Worm (Caenorhabditis elegans) whole organism, late embryonic: ENCODE data around the gene nbs-1.

ENCODE experiments used
- T23F11.4 ChIP-seq: fragments of 200-800 bp; sonication (Bioruptor generic); optimal IDR thresholded peaks from 2 replicates; lab custom pipeline; 2018; ENCODE audit warnings: mild to moderate bottlenecking, missing genetic modification characterization, missing compliant biosample characterization
- ama-1 ChIP-seq: fragments of 150-350 bp; optimal IDR thresholded peaks from 2 replicates; lab custom pipeline; 2014
- ceh-19 ChIP-seq: fragments of 200-800 bp; sonication (Bioruptor generic); optimal IDR thresholded peaks from 2 replicates; lab custom pipeline; 2018; ENCODE audit warnings: mild to moderate bottlenecking, missing genetic modification characterization, missing compliant biosample characterization
- ceh-34 ChIP-seq: sonication (generic microtip); optimal IDR thresholded peaks from 2 replicates; lab custom pipeline; 2016; ENCODE audit warnings: mild to moderate bottlenecking, missing genetic modification characterization, missing compliant biosample characterization
- dmd-4 ChIP-seq: sonication (generic microtip); optimal IDR thresholded peaks from 2 replicates; lab custom pipeline; 2016; ENCODE audit warnings: borderline replicate concordance, missing genetic modification characterization, missing compliant biosample characterization
- elt-2 ChIP-seq: sonication (generic microtip); optimal IDR thresholded peaks from 2 replicates; lab custom pipeline; 2016; ENCODE audit warnings: missing genetic modification reagents, missing genetic modification characterization, missing compliant biosample characterization
- fkh-6 ChIP-seq: sonication (generic microtip); optimal IDR thresholded peaks from 2 replicates; lab custom pipeline; 2016; ENCODE audit warnings: missing genetic modification characterization, missing compliant biosample characterization
- nhr-11 ChIP-seq: fragments of 150-350 bp; optimal IDR thresholded peaks from 2 replicates; lab custom pipeline; 2014; ENCODE audit warnings: missing biosample characterization, missing genetic modification characterization
- sox-4 ChIP-seq: sonication (generic microtip); optimal IDR thresholded peaks from 2 replicates; lab custom pipeline; 2017; ENCODE audit warnings: mild to moderate bottlenecking, missing genetic modification characterization, inconsistent platforms, missing compliant biosample characterization
- syd-9 ChIP-seq: sonication (generic microtip); optimal IDR thresholded peaks from 2 replicates; lab custom pipeline; 2016; ENCODE audit warnings: mild to moderate bottlenecking, missing genetic modification characterization, moderate library complexity, missing compliant biosample characterization
- tbx-2 ChIP-seq: sonication (generic microtip); optimal IDR thresholded peaks from 2 replicates; lab custom pipeline; 2016; ENCODE audit warnings: missing genetic modification characterization, missing compliant biosample characterization

DNA sequence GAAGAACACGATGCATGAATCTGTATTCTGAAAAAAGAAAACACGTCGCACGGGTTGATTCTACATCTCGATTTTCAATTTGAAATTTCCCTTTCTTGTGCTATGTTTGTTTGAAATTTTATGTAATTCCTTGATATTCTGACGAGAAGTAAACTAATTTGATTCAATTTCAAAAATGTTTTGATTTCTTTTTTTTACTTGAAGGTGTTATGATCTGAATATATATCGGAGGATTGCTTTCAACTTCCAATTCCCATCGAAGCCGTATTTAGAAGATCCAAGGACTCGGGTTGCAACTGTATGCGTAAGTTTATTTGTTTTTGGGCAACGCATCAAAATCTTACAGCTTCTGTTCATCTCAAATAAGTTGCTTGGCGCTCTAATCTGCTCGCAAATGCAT, 31.1 kb upstream of the nbs-1 start, which contains the start of gene F40F8.1:
- TF ChIP-seq nhr-11 (no peak), sox-4 (tag; lab: Kevin White, UChicago) (no peak), ama-1 (lab: Kevin White, UChicago) (no peak), tbx-2 (tag; lab: Kevin White, UChicago) (no peak), dmd-4 (tag; lab: Kevin White, UChicago) (no peak), T23F11.4 (no peak), ceh-19 (GFP tag; lab: Kevin White, UChicago) (no peak), ceh-34 (no peak), elt-2 (no peak), syd-9 (tag; lab: Kevin White, UChicago) (no peak), fkh-6 (tag; lab: Kevin White, UChicago) (no peak)
